Fruit fly (Drosophila melanogaster): ENCODE results near the gene rogdi.

- no peak for TF ChIP-seq CTCF (optimal IDR thresholded peaks at IDR 0.05)
- no peak for TF ChIP-seq CG8478 (optimal IDR thresholded peaks at IDR 0.05)
Measured at dm6 chr3L:17006250-17006693, 43.0 kb upstream of the rogdi start.

All from S2 (cell line).